Fruit fly (Drosophila melanogaster) whole organism, embryonic: Measurements from ENCODE around the gene Tmep.

Experiments used
- Atf3 ChIP-seq: fragments of 200-800 bp; sonication (Bioruptor generic); optimal IDR thresholded peaks from 3 replicates; lab custom pipeline; 2016; ENCODE audit warnings: missing biosample characterization, missing genetic modification characterization
- BtbVII ChIP-seq: fragments of 200-800 bp; sonication (Bioruptor generic); optimal IDR thresholded peaks from 3 replicates; lab custom pipeline; 2017; ENCODE audit warnings: missing biosample characterization, mild to moderate bottlenecking, missing genetic modification characterization
- CG10209 ChIP-seq: fragments of 200-800 bp; sonication (Bioruptor generic); optimal IDR thresholded peaks from 3 replicates; lab custom pipeline; 2017; ENCODE audit warnings: missing biosample characterization, mild to moderate bottlenecking, missing genetic modification characterization, missing genetic modification reagents
- CG1024 ChIP-seq: fragments of 200-800 bp; sonication (Bioruptor generic); IDR thresholded peaks from 2 replicates; pipeline ENCODE4 v1.3.6; 2022; ENCODE audit warnings: missing biosample characterization, missing genetic modification characterization
- CG13287 ChIP-seq: fragments of 200-800 bp; sonication (Bioruptor generic); IDR thresholded peaks from 2 replicates; pipeline ENCODE4 v1.3.6; 2022; ENCODE audit warnings: missing biosample characterization, missing genetic modification characterization; ENCODE audit not compliant: partially characterized antibody
- CG14014 ChIP-seq: fragments of 200-800 bp; sonication (Bioruptor generic); IDR thresholded peaks from 2 replicates; pipeline ENCODE4 v1.3.6; 2022; ENCODE audit warnings: missing biosample characterization, missing genetic modification characterization
- CG1602 ChIP-seq: fragments of 200-800 bp; sonication (Bioruptor generic); optimal IDR thresholded peaks from 3 replicates; lab custom pipeline; 2016; ENCODE audit warnings: missing biosample characterization, missing genetic modification characterization
- CG1603 ChIP-seq: fragments of 200-800 bp; sonication (Bioruptor generic); optimal IDR thresholded peaks from 2 replicates; lab custom pipeline; 2019; ENCODE audit warnings: missing biosample characterization, mild to moderate bottlenecking, missing genetic modification characterization, moderate library complexity
- CG17802 ChIP-seq: fragments of 200-800 bp; sonication (Bioruptor generic); optimal IDR thresholded peaks from 2 replicates; lab custom pipeline; 2018; ENCODE audit warnings: missing biosample characterization, mild to moderate bottlenecking, missing genetic modification characterization, moderate library complexity
- CG1832 ChIP-seq: fragments of 200-800 bp; sonication (Bioruptor generic); optimal IDR thresholded peaks from 2 replicates; lab custom pipeline; 2017; ENCODE audit warnings: missing biosample characterization, mild to moderate bottlenecking, missing genetic modification characterization, inconsistent platforms
- CG18619 ChIP-seq: fragments of 200-800 bp; sonication (Bioruptor generic); optimal IDR thresholded peaks from 3 replicates; lab custom pipeline; 2017; ENCODE audit warnings: missing biosample characterization, mild to moderate bottlenecking, missing genetic modification characterization
- CG2120 ChIP-seq: fragments of 200-800 bp; sonication (Bioruptor generic); optimal IDR thresholded peaks from 3 replicates; lab custom pipeline; 2016; ENCODE audit warnings: missing biosample characterization, missing genetic modification characterization
- CG32532 ChIP-seq: fragments of 200-800 bp; sonication (Bioruptor generic); IDR thresholded peaks from 2 replicates; pipeline ENCODE4 v1.3.6; 2022; ENCODE audit warnings: missing biosample characterization, missing genetic modification characterization
- CG3407 ChIP-seq: fragments of 200-800 bp; sonication (Bioruptor generic); optimal IDR thresholded peaks from 2 replicates; lab custom pipeline; 2018; ENCODE audit warnings: missing biosample characterization, mild to moderate bottlenecking, missing genetic modification characterization
- CG34376 ChIP-seq: fragments of 200-800 bp; sonication (Bioruptor generic); optimal IDR thresholded peaks from 2 replicates; lab custom pipeline; 2018; ENCODE audit warnings: missing biosample characterization, mild to moderate bottlenecking, missing genetic modification characterization
- CG3726 ChIP-seq: fragments of 200-800 bp; sonication (Bioruptor generic); IDR thresholded peaks from 3 replicates; pipeline ENCODE4, ENCODE4 v1.3.6; 2022; ENCODE audit warnings: missing biosample characterization, missing genetic modification characterization
- CG3847 ChIP-seq: fragments of 200-800 bp; sonication (Bioruptor generic); IDR thresholded peaks from 2 replicates; pipeline ENCODE4 v1.3.6; 2022; ENCODE audit warnings: missing biosample characterization, missing genetic modification characterization
- CG3995 ChIP-seq: fragments of 200-800 bp; sonication (Bioruptor generic); optimal IDR thresholded peaks from 3 replicates; lab custom pipeline; 2016; ENCODE audit warnings: missing biosample characterization, missing genetic modification characterization
- CG4424 ChIP-seq: fragments of 200-800 bp; sonication (Bioruptor generic); optimal IDR thresholded peaks from 3 replicates; lab custom pipeline; 2016; ENCODE audit warnings: missing biosample characterization, missing genetic modification characterization
- CG6854 ChIP-seq: fragments of 200-800 bp; sonication (Bioruptor generic); optimal IDR thresholded peaks from 3 replicates; lab custom pipeline; 2017; ENCODE audit warnings: missing biosample characterization, mild to moderate bottlenecking, missing genetic modification characterization
- CG9727 ChIP-seq: fragments of 200-800 bp; sonication (Bioruptor generic); optimal IDR thresholded peaks from 3 replicates; lab custom pipeline; 2017; ENCODE audit warnings: missing biosample characterization, mild to moderate bottlenecking, missing genetic modification characterization
- CG9797 ChIP-seq: fragments of 200-800 bp; sonication (Bioruptor generic); optimal IDR thresholded peaks from 3 replicates; lab custom pipeline; 2018; ENCODE audit warnings: missing biosample characterization, mild to moderate bottlenecking, missing genetic modification characterization
- Dfd ChIP-seq, 2 experiments: fragments of >200 bp; optimal IDR thresholded peaks; 2 replicates each; lab custom pipeline; 2017; ENCODE audit warnings: missing biosample characterization in 2 of 2, missing genetic modification characterization in 2 of 2
- Ets97D ChIP-seq: fragments of 200-800 bp; sonication (Bioruptor generic); optimal IDR thresholded peaks from 3 replicates; lab custom pipeline; 2016; ENCODE audit warnings: missing biosample characterization, missing genetic modification characterization
- Gug ChIP-seq: fragments of 200-800 bp; sonication (Bioruptor generic); IDR thresholded peaks from 4 replicates; pipeline ENCODE4 v1.3.6; 2022; ENCODE audit warnings: missing biosample characterization, missing genetic modification characterization
- HLHmδ ChIP-seq: fragments of 200-800 bp; sonication (Bioruptor generic); optimal IDR thresholded peaks from 2 replicates; lab custom pipeline; 2018; ENCODE audit warnings: missing biosample characterization, mild to moderate bottlenecking, missing genetic modification characterization, moderate library complexity
- Hmr ChIP-seq: fragments of 200-800 bp; sonication (Bioruptor generic); optimal IDR thresholded peaks from 3 replicates; lab custom pipeline; 2017; ENCODE audit warnings: mild to moderate bottlenecking, missing biosample characterization, missing genetic modification reagents, missing genetic modification characterization
- Hmx ChIP-seq: fragments of 200-800 bp; sonication (Bioruptor generic); optimal IDR thresholded peaks from 2 replicates; lab custom pipeline; 2016; ENCODE audit warnings: missing biosample characterization, missing genetic modification characterization
- Lhr ChIP-seq: fragments of 200-800 bp; sonication (Bioruptor generic); optimal IDR thresholded peaks from 3 replicates; lab custom pipeline; 2017; ENCODE audit warnings: mild to moderate bottlenecking, missing biosample characterization, missing genetic modification reagents, missing genetic modification characterization
- Opbp ChIP-seq: fragments of 200-800 bp; sonication (Bioruptor generic); IDR thresholded peaks from 3 replicates; pipeline ENCODE4 v1.3.6; 2022; ENCODE audit warnings: missing biosample characterization, missing genetic modification characterization; ENCODE audit not compliant: partially characterized antibody
- bcd ChIP-seq: fragments of 200-800 bp; sonication (Bioruptor generic); optimal IDR thresholded peaks from 2 replicates; lab custom pipeline; 2017; ENCODE audit warnings: missing biosample characterization, mild to moderate bottlenecking, missing genetic modification characterization
- crol ChIP-seq: fragments of 200-800 bp; sonication (Bioruptor generic); IDR thresholded peaks from 2 replicates; pipeline ENCODE4 v1.3.6; 2022; ENCODE audit warnings: missing biosample characterization, missing genetic modification characterization
- dmrt11E ChIP-seq: fragments of 200-800 bp; sonication (Bioruptor generic); optimal IDR thresholded peaks from 3 replicates; lab custom pipeline; 2018; ENCODE audit warnings: missing biosample characterization, mild to moderate bottlenecking, missing genetic modification characterization, moderate library complexity
- dpn ChIP-seq, 2 experiments: fragments of 200-800 bp; sonication (Bioruptor generic); optimal IDR thresholded peaks; 3 replicates each; lab custom pipeline; 2016; ENCODE audit warnings: missing biosample characterization in 2 of 2, missing genetic modification characterization in 2 of 2
- ken ChIP-seq: fragments of 200-800 bp; sonication (Bioruptor generic); IDR thresholded peaks from 3 replicates; pipeline ENCODE4 v1.3.6; 2022; ENCODE audit warnings: missing biosample characterization, missing genetic modification characterization
- klu ChIP-seq: fragments of 200-800 bp; sonication (Bioruptor generic); IDR thresholded peaks from 2 replicates; pipeline ENCODE4 v1.3.6; 2022; ENCODE audit warnings: missing biosample characterization, missing genetic modification characterization
- kni ChIP-seq: fragments of 200-800 bp; sonication (Bioruptor generic); optimal IDR thresholded peaks from 3 replicates; lab custom pipeline; 2017; ENCODE audit warnings: mild to moderate bottlenecking, missing biosample characterization, missing genetic modification reagents, missing genetic modification characterization
- lbe ChIP-seq: fragments of 200-800 bp; sonication (Bioruptor generic); optimal IDR thresholded peaks from 2 replicates; lab custom pipeline; 2016; ENCODE audit warnings: missing biosample characterization, mild to moderate bottlenecking, missing genetic modification characterization
- lmd ChIP-seq: fragments of 200-800 bp; sonication (Bioruptor generic); IDR thresholded peaks from 2 replicates; pipeline ENCODE4 v1.3.6; 2022; ENCODE audit warnings: missing biosample characterization, missing genetic modification characterization
- lola ChIP-seq, 3 experiments: fragments of >200 bp in 2 of 3; fragments of 200-800 bp in 1 of 3; sonication (Bioruptor generic) in 1 of 3; optimal IDR thresholded peaks; 2 replicates each; lab custom pipeline; 2017 to 2019; ENCODE audit warnings: missing biosample characterization in 3 of 3, missing genetic modification characterization in 3 of 3, mild to moderate bottlenecking in 1 of 3, moderate library complexity in 1 of 3
- nerfin-1 ChIP-seq: fragments of 200-800 bp; sonication (Bioruptor generic); optimal IDR thresholded peaks from 3 replicates; lab custom pipeline; 2019; ENCODE audit warnings: missing biosample characterization, mild to moderate bottlenecking, missing genetic modification characterization, moderate library complexity
- nom ChIP-seq: fragments of 200-800 bp; sonication (Bioruptor generic); optimal IDR thresholded peaks from 2 replicates; lab custom pipeline; 2017; ENCODE audit warnings: missing biosample characterization, missing genetic modification characterization, mild to moderate bottlenecking, moderate library complexity, missing genetic modification reagents
- pb ChIP-seq: fragments of 200-800 bp; sonication (Bioruptor generic); optimal IDR thresholded peaks from 3 replicates; lab custom pipeline; 2016; ENCODE audit warnings: missing biosample characterization, missing genetic modification characterization
- pho ChIP-seq: fragments of 200-800 bp; sonication (Bioruptor generic); optimal IDR thresholded peaks from 2 replicates; lab custom pipeline; 2016; ENCODE audit warnings: missing biosample characterization, missing genetic modification characterization
- stwl ChIP-seq: fragments of 200-800 bp; sonication (Bioruptor generic); optimal IDR thresholded peaks from 3 replicates; lab custom pipeline; 2018; ENCODE audit warnings: missing biosample characterization, mild to moderate bottlenecking, missing genetic modification characterization, moderate library complexity
- tup ChIP-seq: fragments of 200-800 bp; sonication (Bioruptor generic); optimal IDR thresholded peaks from 2 replicates; lab custom pipeline; 2016; ENCODE audit warnings: missing biosample characterization, mild to moderate bottlenecking, missing genetic modification characterization, moderate library complexity
- vnd ChIP-seq: fragments of 200-800 bp; sonication (Bioruptor generic); IDR thresholded peaks from 3 replicates; pipeline ENCODE4 v1.3.6; 2022; ENCODE audit warnings: missing biosample characterization, missing genetic modification characterization; ENCODE audit not compliant: partially characterized antibody

Gene Tmep

DNA sequence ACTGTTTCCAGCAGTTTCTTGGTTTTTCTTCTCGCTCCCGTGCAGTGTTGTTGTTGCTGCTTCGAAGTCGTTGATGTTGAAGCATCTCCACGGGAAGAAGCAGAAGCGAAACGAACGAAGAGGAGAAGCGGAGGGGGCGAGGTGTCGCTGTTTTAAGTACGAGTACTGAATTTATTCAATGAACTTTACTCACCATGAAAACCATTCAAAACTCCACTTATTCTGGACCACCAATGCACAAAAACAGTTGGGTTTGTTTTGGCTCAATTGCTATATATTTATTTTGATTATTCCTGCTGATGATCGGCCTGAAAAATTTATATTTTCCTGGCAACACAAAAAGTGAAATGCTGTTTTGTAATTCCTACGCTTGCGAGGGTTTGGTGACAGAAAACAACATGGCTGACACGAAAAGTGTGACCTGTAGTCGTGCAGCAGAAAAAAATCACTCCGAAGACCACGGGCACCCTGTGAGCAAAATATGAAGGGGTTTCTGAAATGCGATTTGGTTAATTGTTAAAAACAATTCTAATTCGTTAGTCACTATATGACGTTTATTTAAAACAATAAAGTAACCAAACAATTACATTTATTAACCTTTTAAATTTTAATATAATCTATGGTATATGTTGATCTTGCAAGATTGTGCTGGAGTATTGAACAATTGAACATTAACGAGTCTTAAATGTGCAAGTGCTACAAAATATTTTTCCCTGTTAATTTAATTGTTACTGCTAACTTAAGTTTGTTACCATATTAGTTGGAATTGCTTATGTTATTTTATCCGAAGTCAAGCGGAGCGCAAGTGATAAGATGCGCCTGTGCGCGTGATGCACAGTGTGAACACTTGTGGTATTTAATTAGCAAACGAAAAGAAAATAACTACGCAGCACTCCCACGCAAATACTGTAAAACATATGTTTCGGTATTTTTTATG, 488 bp upstream of the Tmep start, which contains the start of gene CG7879 (continued):
- peak; percentile 20; the same call in 1 of the 2 replicates for TF ChIP-seq CG1024 (GFP tag; lab: Robert Waterston, UW)
- peak; percentile 27 for TF ChIP-seq Lhr (GFP tag; lab: Kevin White, UChicago)
- peak; percentile 32 for TF ChIP-seq dmrt11E (tag; lab: Kevin White, UChicago)
- TF ChIP-seq lbe (GFP tag; lab: Kevin White, UChicago) = no peak
- TF ChIP-seq Opbp (GFP tag; lab: Robert Waterston, UW) = no peak
- TF ChIP-seq nom (GFP tag; lab: Kevin White, UChicago) = peak; percentile 72
- peak; percentile 45 for TF ChIP-seq CG3847 (GFP tag; lab: Robert Waterston, UW)
- peak; percentile 92 for TF ChIP-seq klu (GFP tag; lab: Robert Waterston, UW)
- peak; percentile 33; the same call in 1 of the 3 replicates for TF ChIP-seq ken (GFP tag; lab: Robert Waterston, UW)
- TF ChIP-seq CG2120 (GFP tag; lab: Kevin White, UChicago) = no peak
- peak; percentile 51 for TF ChIP-seq CG9727 (GFP tag; lab: Kevin White, UChicago)
- TF ChIP-seq tup (GFP tag; lab: Kevin White, UChicago) = no peak
- peak in 1 of 2 experiments; percentile 11 for TF ChIP-seq dpn (GFP tag; optimal IDR thresholded peaks at IDR 0.05; lab: Kevin White, UChicago)
- TF ChIP-seq CG4424 (GFP tag; lab: Kevin White, UChicago) = peak; percentile 36
- no peak for TF ChIP-seq Atf3 (GFP tag; lab: Kevin White, UChicago)
- TF ChIP-seq stwl = peak; percentile 5
- peak; percentile 34 for TF ChIP-seq CG1602 (GFP tag; lab: Kevin White, UChicago)
- peak; percentile 16 for TF ChIP-seq CG10209 (GFP tag; lab: Kevin White, UChicago)
- peak; percentile 32; the same call in 1 of the 2 replicates for TF ChIP-seq CG13287
- TF ChIP-seq kni = no peak
- TF ChIP-seq Hmx = no peak
- TF ChIP-seq CG17802 (tag; lab: Kevin White, UChicago) = peak; percentile 74
- TF ChIP-seq CG9797 (GFP tag; lab: Kevin White, UChicago) = peak; percentile 66
- no peak for TF ChIP-seq CG3726 (GFP tag; lab: Robert Waterston, UW)
- TF ChIP-seq CG1603 (tag; lab: Kevin White, UChicago) = peak; percentile 55
- TF ChIP-seq vnd (GFP tag; lab: Robert Waterston, UW) = no peak
- TF ChIP-seq bcd = peak; percentile 17
- no peak for TF ChIP-seq CG14014 (GFP tag; lab: Robert Waterston, UW)
- no peak for TF ChIP-seq pho (GFP tag; lab: Kevin White, UChicago)
- no peak for TF ChIP-seq CG3407 (GFP tag; lab: Kevin White, UChicago)
- TF ChIP-seq lmd (GFP tag; lab: Robert Waterston, UW) = peak; percentile 33; the same call in 1 of the 2 replicates
- TF ChIP-seq Dfd (GFP tag; optimal IDR thresholded peaks at IDR 0.05; lab: Kevin White, UChicago) = no peak
- peak; percentile 38 for TF ChIP-seq HLHmδ
- no peak for TF ChIP-seq CG32532 (GFP tag; lab: Robert Waterston, UW)
- TF ChIP-seq CG18619 = peak; percentile 7
- peak; percentile 19; the same call in 1 of the 4 replicates for TF ChIP-seq Gug (GFP tag; lab: Robert Waterston, UW)
- TF ChIP-seq Ets97D (GFP tag; lab: Kevin White, UChicago) = peak; percentile 28
- TF ChIP-seq Hmr (GFP tag; lab: Kevin White, UChicago) = peak; percentile 10
- TF ChIP-seq CG6854 (GFP tag; lab: Kevin White, UChicago) = peak; percentile 18
- TF ChIP-seq lola (GFP tag; optimal IDR thresholded peaks at IDR 0.05; lab: Kevin White, UChicago) = peak in 1 of 3 experiments; percentile 22
- TF ChIP-seq CG34376 (GFP tag; lab: Kevin White, UChicago) = peak; percentile 42
- TF ChIP-seq BtbVII = peak; percentile 62
- no peak for TF ChIP-seq CG1832
- TF ChIP-seq CG3995 (GFP tag; lab: Kevin White, UChicago) = peak; percentile 55
- peak; percentile 98 for TF ChIP-seq nerfin-1
- TF ChIP-seq pb = no peak
- peak; percentile 90 for TF ChIP-seq crol
